Fruit fly (Drosophila melanogaster) whole organism, embryonic: Measurements from ENCODE around the gene CG15506.
A peak's percentile ranks its signal among the peaks of the same experiment; 100 is the strongest.

Experiments used
- CG10147 ChIP-seq: fragments of 200-800 bp; sonication (Bioruptor generic); optimal IDR thresholded peaks from 2 replicates; lab custom pipeline; 2019; ENCODE audit warnings: missing biosample characterization, mild to moderate bottlenecking, missing genetic modification characterization, moderate library complexity
- CG10654 ChIP-seq: fragments of 200-800 bp; sonication (Bioruptor generic); optimal IDR thresholded peaks from 2 replicates; lab custom pipeline; 2016; ENCODE audit warnings: missing biosample characterization, missing genetic modification characterization
- CG10979 ChIP-seq: fragments of 200-800 bp; sonication (Bioruptor generic); optimal IDR thresholded peaks from 2 replicates; lab custom pipeline; 2018; ENCODE audit warnings: missing biosample characterization, mild to moderate bottlenecking, missing genetic modification characterization, moderate library complexity
- CG11696 ChIP-seq: fragments of 200-800 bp; sonication (Bioruptor generic); IDR thresholded peaks from 2 replicates; pipeline ENCODE4 v1.3.6; 2022; ENCODE audit warnings: missing biosample characterization, missing genetic modification characterization
- CG12071 ChIP-seq: fragments of 200-800 bp; sonication (Bioruptor generic); optimal IDR thresholded peaks from 3 replicates; lab custom pipeline; 2018; ENCODE audit warnings: missing biosample characterization, mild to moderate bottlenecking, missing genetic modification characterization
- CG12104 ChIP-seq: fragments of 200-800 bp; sonication (Bioruptor generic); optimal IDR thresholded peaks from 3 replicates; lab custom pipeline; 2016; ENCODE audit warnings: missing biosample characterization, missing genetic modification characterization
- CG12659 ChIP-seq: fragments of 200-800 bp; sonication (Bioruptor generic); optimal IDR thresholded peaks from 3 replicates; lab custom pipeline; 2017; ENCODE audit warnings: mild to moderate bottlenecking, missing biosample characterization, missing genetic modification reagents, missing genetic modification characterization
- CG12769 ChIP-seq: fragments of 200-800 bp; sonication (Bioruptor generic); optimal IDR thresholded peaks from 2 replicates; lab custom pipeline; 2019; ENCODE audit warnings: missing biosample characterization, mild to moderate bottlenecking, missing genetic modification characterization, moderate library complexity
- CG13424 ChIP-seq: fragments of 200-800 bp; sonication (Bioruptor generic); optimal IDR thresholded peaks from 2 replicates; lab custom pipeline; 2019; ENCODE audit warnings: missing biosample characterization, mild to moderate bottlenecking, missing genetic modification characterization, moderate library complexity
- CG1529 ChIP-seq: fragments of 200-800 bp; sonication (Bioruptor generic); optimal IDR thresholded peaks from 3 replicates; lab custom pipeline; 2018; ENCODE audit warnings: missing biosample characterization, missing genetic modification characterization
- CG17361 ChIP-seq: fragments of 200-800 bp; sonication (Bioruptor generic); IDR thresholded peaks from 3 replicates; pipeline ENCODE4 v1.3.6; 2022; ENCODE audit warnings: missing biosample characterization, missing genetic modification characterization
- CG17802 ChIP-seq: fragments of 200-800 bp; sonication (Bioruptor generic); optimal IDR thresholded peaks from 2 replicates; lab custom pipeline; 2018; ENCODE audit warnings: missing biosample characterization, mild to moderate bottlenecking, missing genetic modification characterization, moderate library complexity
- CG17829 ChIP-seq: fragments of 200-800 bp; optimal IDR thresholded peaks from 2 replicates; lab custom pipeline; 2019; ENCODE audit warnings: missing biosample characterization, mild to moderate bottlenecking, missing genetic modification characterization, moderate library complexity
- CG18262 ChIP-seq: fragments of 200-800 bp; optimal IDR thresholded peaks from 3 replicates; lab custom pipeline; 2019; ENCODE audit warnings: missing biosample characterization, mild to moderate bottlenecking, missing genetic modification characterization, moderate library complexity
- CG2129 ChIP-seq: fragments of 200-800 bp; sonication (Bioruptor generic); IDR thresholded peaks from 2 replicates; pipeline ENCODE4 v1.3.6; 2022; ENCODE audit warnings: missing biosample characterization, missing genetic modification characterization; ENCODE audit not compliant: partially characterized antibody
- CG31224 ChIP-seq: fragments of 200-800 bp; sonication (Bioruptor generic); IDR thresholded peaks from 2 replicates; pipeline ENCODE4 v1.3.6; 2022; ENCODE audit warnings: missing biosample characterization, missing genetic modification characterization
- CG3995 ChIP-seq: fragments of 200-800 bp; sonication (Bioruptor generic); optimal IDR thresholded peaks from 3 replicates; lab custom pipeline; 2016; ENCODE audit warnings: missing biosample characterization, missing genetic modification characterization
- CG4360 ChIP-seq: fragments of 200-800 bp; sonication (Bioruptor generic); IDR thresholded peaks from 2 replicates; pipeline ENCODE4 v1.3.6; 2022; ENCODE audit warnings: missing biosample characterization, missing genetic modification characterization
- CG4730 ChIP-seq: fragments of 200-800 bp; sonication (Bioruptor generic); IDR thresholded peaks from 2 replicates; pipeline ENCODE4 v1.3.6; 2022; ENCODE audit warnings: missing biosample characterization, missing genetic modification characterization
- CG7786 ChIP-seq: fragments of 200-800 bp; sonication (Bioruptor generic); optimal IDR thresholded peaks from 2 replicates; lab custom pipeline; 2016; ENCODE audit warnings: missing biosample characterization, missing genetic modification characterization
- CG7928 ChIP-seq: fragments of 200-800 bp; sonication (Bioruptor generic); optimal IDR thresholded peaks from 2 replicates; lab custom pipeline; 2017; ENCODE audit warnings: missing biosample characterization, mild to moderate bottlenecking, missing genetic modification characterization
- CG8944 ChIP-seq: fragments of 200-800 bp; sonication (Bioruptor generic); optimal IDR thresholded peaks from 3 replicates; lab custom pipeline; 2016; ENCODE audit warnings: missing biosample characterization, missing genetic modification characterization
- D19A ChIP-seq: fragments of 200-800 bp; optimal IDR thresholded peaks from 3 replicates; lab custom pipeline; 2019; ENCODE audit warnings: missing biosample characterization, mild to moderate bottlenecking, missing genetic modification characterization, moderate library complexity
- Dek ChIP-seq: fragments of 200-800 bp; sonication (Bioruptor generic); optimal IDR thresholded peaks from 3 replicates; lab custom pipeline; 2019; ENCODE audit warnings: missing biosample characterization, mild to moderate bottlenecking, missing genetic modification characterization, moderate library complexity
- E2f2 ChIP-seq: fragments of 200-800 bp; sonication (Bioruptor generic); IDR thresholded peaks from 2 replicates; pipeline ENCODE4 v1.3.6; 2022; ENCODE audit warnings: missing biosample characterization, missing genetic modification characterization
- Gsc ChIP-seq: fragments of 200-800 bp; sonication (Bioruptor generic); IDR thresholded peaks from 2 replicates; pipeline ENCODE4 v1.3.6; 2022; ENCODE audit warnings: missing biosample characterization, missing genetic modification characterization
- Hand ChIP-seq: fragments of 200-800 bp; sonication (Bioruptor generic); optimal IDR thresholded peaks from 2 replicates; lab custom pipeline; 2017; ENCODE audit warnings: mild to moderate bottlenecking, missing biosample characterization, missing genetic modification reagents, missing genetic modification characterization
- Hr3 ChIP-seq: fragments of 200-800 bp; sonication (Bioruptor generic); optimal IDR thresholded peaks from 3 replicates; lab custom pipeline; 2016; ENCODE audit warnings: missing biosample characterization, missing genetic modification characterization
- Myb ChIP-seq: fragments of 200-800 bp; sonication (Bioruptor generic); optimal IDR thresholded peaks from 2 replicates; lab custom pipeline; 2016; ENCODE audit warnings: missing biosample characterization, missing genetic modification characterization
- Xbp1 ChIP-seq: fragments of 200-800 bp; sonication (Bioruptor generic); optimal IDR thresholded peaks from 3 replicates; lab custom pipeline; 2016; ENCODE audit warnings: missing biosample characterization, mild to moderate bottlenecking, missing genetic modification characterization
- bbx ChIP-seq: fragments of 200-800 bp; sonication (Bioruptor generic); IDR thresholded peaks from 2 replicates; pipeline ENCODE4 v1.3.6; 2022; ENCODE audit warnings: missing biosample characterization, missing genetic modification characterization; ENCODE audit not compliant: partially characterized antibody
- cad ChIP-seq: fragments of >200 bp; optimal IDR thresholded peaks from 2 replicates; lab custom pipeline; 2017; ENCODE audit warnings: missing biosample characterization, missing genetic modification characterization
- crc ChIP-seq: fragments of 200-800 bp; sonication (Bioruptor generic); optimal IDR thresholded peaks from 2 replicates; lab custom pipeline; 2016; ENCODE audit warnings: missing biosample characterization, missing genetic modification characterization
- dan ChIP-seq: fragments of 200-800 bp; sonication (Bioruptor generic); IDR thresholded peaks from 2 replicates; pipeline ENCODE4 v1.3.6; 2022; ENCODE audit warnings: missing biosample characterization, missing genetic modification characterization
- dimm ChIP-seq: fragments of 200-800 bp; sonication (Bioruptor generic); IDR thresholded peaks from 2 replicates; pipeline ENCODE4 v1.3.6; 2022; ENCODE audit warnings: missing biosample characterization, missing genetic modification characterization
- hkb ChIP-seq, 2 experiments: fragments of 200-800 bp in 1 of 2; fragments of >200 bp in 1 of 2; sonication (Bioruptor generic) in 1 of 2; IDR thresholded peaks in 1 of 2; optimal IDR thresholded peaks in 1 of 2; 2 replicates each; pipeline versions ENCODE4 v1.3.6 to Lab custom; 2017 to 2022; ENCODE audit warnings: missing biosample characterization in 1 of 2, missing genetic modification characterization in 1 of 2
- jigr1 ChIP-seq: fragments of 200-800 bp; sonication (Bioruptor generic); IDR thresholded peaks from 3 replicates; pipeline ENCODE4 v1.3.6; 2022; ENCODE audit warnings: missing biosample characterization, missing genetic modification characterization
- klu ChIP-seq: fragments of 200-800 bp; sonication (Bioruptor generic); IDR thresholded peaks from 2 replicates; pipeline ENCODE4 v1.3.6; 2022; ENCODE audit warnings: missing biosample characterization, missing genetic modification characterization
- lbe ChIP-seq: fragments of 200-800 bp; sonication (Bioruptor generic); optimal IDR thresholded peaks from 2 replicates; lab custom pipeline; 2016; ENCODE audit warnings: missing biosample characterization, mild to moderate bottlenecking, missing genetic modification characterization
- lmd ChIP-seq: fragments of 200-800 bp; sonication (Bioruptor generic); IDR thresholded peaks from 2 replicates; pipeline ENCODE4 v1.3.6; 2022; ENCODE audit warnings: missing biosample characterization, missing genetic modification characterization
- nom ChIP-seq: fragments of 200-800 bp; sonication (Bioruptor generic); optimal IDR thresholded peaks from 2 replicates; lab custom pipeline; 2017; ENCODE audit warnings: missing biosample characterization, missing genetic modification characterization, mild to moderate bottlenecking, moderate library complexity, missing genetic modification reagents
- oc ChIP-seq: fragments of 200-800 bp; sonication (Bioruptor generic); optimal IDR thresholded peaks from 2 replicates; lab custom pipeline; 2018; ENCODE audit warnings: missing biosample characterization, mild to moderate bottlenecking, missing genetic modification characterization, moderate library complexity
- pan ChIP-seq, 4 experiments: fragments of >200 bp in 3 of 4; fragments of 200-800 bp in 1 of 4; sonication (Bioruptor generic) in 1 of 4; optimal IDR thresholded peaks in 3 of 4; IDR thresholded peaks in 1 of 4; 2 replicates each; pipeline versions ENCODE4 v1.3.6 to Lab custom; 2017 to 2022; ENCODE audit warnings: missing biosample characterization in 2 of 4, missing genetic modification characterization in 2 of 4, mixed read lengths in 1 of 4
- pfk ChIP-seq: fragments of 200-800 bp; sonication (Bioruptor generic); optimal IDR thresholded peaks from 2 replicates; lab custom pipeline; 2018; ENCODE audit warnings: missing biosample characterization, mild to moderate bottlenecking, missing genetic modification characterization, moderate library complexity
- psq ChIP-seq: fragments of 200-800 bp; sonication (Bioruptor generic); optimal IDR thresholded peaks from 2 replicates; lab custom pipeline; 2017; ENCODE audit warnings: missing biosample characterization, missing genetic modification characterization
- sna ChIP-seq: fragments of 200-800 bp; sonication (Bioruptor generic); IDR thresholded peaks from 2 replicates; pipeline ENCODE4 v1.3.6; 2022; ENCODE audit warnings: missing biosample characterization, missing genetic modification characterization; ENCODE audit not compliant: partially characterized antibody
- sqz ChIP-seq: fragments of 200-800 bp; sonication (Bioruptor generic); optimal IDR thresholded peaks from 3 replicates; lab custom pipeline; 2018; ENCODE audit warnings: missing biosample characterization, mild to moderate bottlenecking, missing genetic modification characterization
- tap ChIP-seq: fragments of 200-800 bp; optimal IDR thresholded peaks from 3 replicates; lab custom pipeline; 2019; ENCODE audit warnings: missing biosample characterization, mild to moderate bottlenecking, missing genetic modification characterization, moderate library complexity
- tll ChIP-seq, 2 experiments: fragments of 200-800 bp in 1 of 2; fragments of >200 bp in 1 of 2; sonication (Bioruptor generic) in 1 of 2; optimal IDR thresholded peaks; 2 replicates each; lab custom pipeline; 2017 to 2019; ENCODE audit warnings: missing biosample characterization in 2 of 2, missing genetic modification characterization in 2 of 2, mild to moderate bottlenecking in 1 of 2, moderate library complexity in 1 of 2
- z ChIP-seq: fragments of 200-800 bp; sonication (Bioruptor generic); IDR thresholded peaks from 3 replicates; pipeline ENCODE4 v1.3.6; 2022; ENCODE audit warnings: missing biosample characterization, missing genetic modification characterization

Gene CG15506

DNA sequence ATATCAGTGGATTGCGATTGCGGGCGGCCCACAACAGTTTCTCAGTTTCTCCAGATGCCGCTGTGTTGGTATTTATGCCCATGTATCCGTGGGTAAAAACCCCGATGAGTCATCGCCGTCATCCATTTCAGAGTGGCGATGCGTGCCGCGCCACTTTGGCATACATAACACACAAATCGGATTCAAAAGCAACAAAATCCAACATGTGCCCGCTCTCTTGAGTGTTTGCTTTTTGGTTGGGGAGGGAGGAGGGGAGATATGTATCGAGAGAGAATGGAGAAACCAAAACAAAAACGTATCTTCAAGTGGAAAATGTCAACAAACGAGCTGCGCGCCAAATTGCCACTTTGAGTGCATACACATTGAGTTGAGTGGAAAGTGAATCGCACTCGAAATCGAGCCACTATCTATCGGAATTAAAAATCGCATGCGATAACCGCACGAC, 53.2 kb downstream of the CG15506 start (continued):
- TF ChIP-seq Gsc (GFP tag; lab: Robert Waterston, UW) (no peak), lbe (peak; percentile 15), hkb (optimal IDR thresholded peaks at IDR 0.05; lab: Kevin White, UChicago) (no peak), hkb (GFP tag; IDR thresholded peaks at IDR 0.05; lab: Robert Waterston, UW) (0 out of 2 replicates have a peak, but pooled peaks have one; percentile 18), CG17802 (tag; lab: Kevin White, UChicago) (no peak), sna (GFP tag; lab: Robert Waterston, UW) (peak; percentile 69; the same call in 1 of the 2 replicates), CG8944 (GFP tag; lab: Kevin White, UChicago) (no peak), CG12071 (GFP tag; lab: Kevin White, UChicago) (no peak), E2f2 (GFP tag; lab: Robert Waterston, UW) (peak; percentile 31; the same call in 1 of the 2 replicates), CG7786 (GFP tag; lab: Kevin White, UChicago) (no peak), sqz (GFP tag; lab: Kevin White, UChicago) (no peak), psq (GFP tag; lab: Kevin White, UChicago) (no peak), lmd (GFP tag; lab: Robert Waterston, UW) (no peak), CG12104 (GFP tag; lab: Kevin White, UChicago) (no peak), CG18262 (no peak), CG17829 (tag; lab: Kevin White, UChicago) (no peak), CG10654 (no peak), pan (optimal IDR thresholded peaks at IDR 0.05; lab: Kevin White, UChicago) (no peak), pan (GFP tag; optimal IDR thresholded peaks at IDR 0.05 in 1 of 2, IDR thresholded peaks at IDR 0.05 in 1 of 2) (no peak), CG13424 (no peak), CG17361 (no peak), oc (tag; lab: Kevin White, UChicago) (peak; percentile 70), CG10979 (tag; lab: Kevin White, UChicago) (no peak), Dek (no peak), CG4360 (peak; percentile 27; the same call in 1 of the 2 replicates), CG11696 (GFP tag; lab: Robert Waterston, UW) (no peak), CG3995 (no peak), jigr1 (GFP tag; lab: Robert Waterston, UW) (no peak), cad (GFP tag; lab: Kevin White, UChicago) (no peak), CG2129 (GFP tag; lab: Robert Waterston, UW) (0 out of 2 replicates have a peak, but pooled peaks have one; percentile 13), Xbp1 (GFP tag; lab: Kevin White, UChicago) (no peak), tap (tag; lab: Kevin White, UChicago) (no peak), crc (GFP tag; lab: Kevin White, UChicago) (no peak), CG31224 (no peak), CG4730 (GFP tag; lab: Robert Waterston, UW) (no peak), Hr3 (GFP tag; lab: Kevin White, UChicago) (no peak), pfk (no peak), tll (GFP tag; optimal IDR thresholded peaks at IDR 0.05; lab: Kevin White, UChicago) (no peak), CG12659 (GFP tag; lab: Kevin White, UChicago) (no peak), bbx (GFP tag; lab: Robert Waterston, UW) (peak; percentile 80), nom (GFP tag; lab: Kevin White, UChicago) (no peak), z (GFP tag; lab: Robert Waterston, UW) (peak; percentile 100), Myb (GFP tag; lab: Kevin White, UChicago) (no peak), CG12769 (tag; lab: Kevin White, UChicago) (peak; percentile 47), CG7928 (GFP tag; lab: Kevin White, UChicago) (no peak), CG10147 (no peak), klu (GFP tag; lab: Robert Waterston, UW) (no peak), Hand (GFP tag; lab: Kevin White, UChicago) (peak; percentile 65), CG1529 (GFP tag; lab: Kevin White, UChicago) (no peak), D19A (tag; lab: Kevin White, UChicago) (peak; percentile 17), dan (GFP tag; lab: Robert Waterston, UW) (no peak), dimm (GFP tag; lab: Robert Waterston, UW) (no peak)
